Worm (Caenorhabditis elegans): Measurements from ENCODE around the gene T14B4.9.
A peak's percentile ranks its signal among the peaks of the same experiment; 100 is the strongest.

DNA sequence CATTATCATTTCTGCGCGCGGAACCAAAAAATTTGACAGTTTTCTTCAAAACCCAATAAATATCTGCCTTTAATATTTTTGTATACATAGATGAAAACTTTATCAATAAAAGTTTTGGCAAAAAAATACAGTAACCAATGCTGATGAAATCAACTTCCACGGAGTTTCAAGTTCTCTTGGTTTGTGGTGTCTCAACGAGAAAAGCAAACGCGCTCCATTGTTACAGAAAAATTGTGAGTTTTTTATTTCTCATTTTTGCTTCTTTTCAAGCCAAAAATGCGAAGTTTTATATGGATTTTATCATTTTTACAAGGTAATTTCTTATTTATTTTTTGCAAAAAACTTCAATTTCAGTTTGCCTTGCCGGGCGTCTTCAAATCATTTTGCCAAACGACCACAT lies 1.1 kb upstream of the T14B4.9 start, which contains the start of gene T14B4.3:
- no peak for TF ChIP-seq Y22D7AL.16 (tag; optimal IDR thresholded peaks at IDR 0.05)
- TF ChIP-seq unc-86 (tag; optimal IDR thresholded peaks at IDR 0.05), result peak; percentile 15
- no peak for TF ChIP-seq ama-1 (optimal IDR thresholded peaks at IDR 0.05)
- no peak for TF ChIP-seq nhr-232 (tag; optimal IDR thresholded peaks at IDR 0.05)
- TF ChIP-seq C38D4.7 (GFP tag; optimal IDR thresholded peaks at IDR 0.05), result no peak
